Worm (Caenorhabditis elegans) whole organism, mixed stage, embryonic: ENCODE data around the gene gid-2.

Experiments
- M03D4.4 ChIP-seq: sonication (generic microtip); optimal IDR thresholded peaks from 2 replicates; lab custom pipeline; 2017; ENCODE audit warnings: mild to moderate bottlenecking, missing genetic modification characterization, missing compliant biosample characterization
- bed-3 ChIP-seq: fragments of 200-800 bp; sonication (Bioruptor generic); optimal IDR thresholded peaks from 3 replicates; lab custom pipeline; 2018; ENCODE audit warnings: mild to moderate bottlenecking, missing genetic modification characterization, moderate library complexity, missing compliant biosample characterization
- blmp-1 ChIP-seq: fragments of 150-350 bp; optimal IDR thresholded peaks from 2 replicates; lab custom pipeline; 2014; ENCODE audit warnings: missing biosample characterization, missing genetic modification characterization
- ceh-39 ChIP-seq: fragments of 150-350 bp; optimal IDR thresholded peaks from 2 replicates; lab custom pipeline; 2014; ENCODE audit warnings: missing biosample characterization, missing genetic modification characterization
- ceh-43 ChIP-seq: fragments of 200-800 bp; sonication (Bioruptor generic); optimal IDR thresholded peaks from 2 replicates; lab custom pipeline; 2018; ENCODE audit warnings: mild to moderate bottlenecking, missing genetic modification characterization, moderate library complexity, missing compliant biosample characterization
- ceh-83 ChIP-seq: fragments of 200-800 bp; sonication (Bioruptor generic); optimal IDR thresholded peaks from 2 replicates; lab custom pipeline; 2018; ENCODE audit warnings: mild to moderate bottlenecking, missing genetic modification characterization, missing compliant biosample characterization
- cnd-1 ChIP-seq: fragments of 200-800 bp; sonication (Bioruptor generic); optimal IDR thresholded peaks from 2 replicates; lab custom pipeline; 2018; ENCODE audit warnings: mild to moderate bottlenecking, missing genetic modification characterization, missing compliant biosample characterization
- drap-1 ChIP-seq: fragments of 200-800 bp; sonication (Bioruptor generic); optimal IDR thresholded peaks from 3 replicates; lab custom pipeline; 2018; ENCODE audit warnings: mild to moderate bottlenecking, missing genetic modification characterization, missing compliant biosample characterization
- elt-1 ChIP-seq: sonication (generic microtip); optimal IDR thresholded peaks from 2 replicates; lab custom pipeline; 2017; ENCODE audit warnings: missing genetic modification characterization, mild to moderate bottlenecking, missing compliant biosample characterization, antibody characterized with exemption, moderate library complexity, borderline replicate concordance; ENCODE audit not compliant: insufficient read depth
- elt-3 ChIP-seq: fragments of 150-350 bp; optimal IDR thresholded peaks from 2 replicates; lab custom pipeline; 2014; ENCODE audit warnings: missing biosample characterization, missing genetic modification characterization
- flh-1 ChIP-seq: fragments of 200-800 bp; sonication (Bioruptor generic); optimal IDR thresholded peaks from 2 replicates; lab custom pipeline; 2018; ENCODE audit warnings: mild to moderate bottlenecking, missing genetic modification characterization, moderate library complexity, missing compliant biosample characterization
- ham-2 ChIP-seq: fragments of 200-800 bp; sonication (Bioruptor generic); optimal IDR thresholded peaks from 2 replicates; lab custom pipeline; 2018; ENCODE audit warnings: mild to moderate bottlenecking, missing genetic modification characterization, missing compliant biosample characterization
- hlh-1 ChIP-seq: fragments of 150-350 bp; optimal IDR thresholded peaks from 2 replicates; lab custom pipeline; 2014; ENCODE audit warnings: missing biosample characterization, missing genetic modification reagents, missing genetic modification characterization
- lin-13 ChIP-seq: fragments of 150-350 bp; optimal IDR thresholded peaks from 2 replicates; lab custom pipeline; 2014; ENCODE audit warnings: missing biosample characterization, missing genetic modification characterization
- lin-32 ChIP-seq: fragments of 200-800 bp; sonication (Bioruptor generic); optimal IDR thresholded peaks from 2 replicates; lab custom pipeline; 2018; ENCODE audit warnings: mild to moderate bottlenecking, missing genetic modification characterization, missing compliant biosample characterization
- lsy-2 ChIP-seq: fragments of 150-350 bp; optimal IDR thresholded peaks from 2 replicates; lab custom pipeline; 2014; ENCODE audit warnings: missing biosample characterization, missing genetic modification characterization
- mab-5 ChIP-seq: fragments of 150-350 bp; optimal IDR thresholded peaks from 2 replicates; lab custom pipeline; 2014; ENCODE audit warnings: missing biosample characterization, missing genetic modification characterization
- mep-1 ChIP-seq: fragments of 150-350 bp; optimal IDR thresholded peaks from 2 replicates; lab custom pipeline; 2017; ENCODE audit warnings: missing biosample characterization, missing genetic modification reagents, missing genetic modification characterization, inconsistent platforms
- mls-2 ChIP-seq: sonication (generic microtip); optimal IDR thresholded peaks from 2 replicates; lab custom pipeline; 2016; ENCODE audit warnings: mild to moderate bottlenecking, missing genetic modification characterization, moderate library complexity, missing compliant biosample characterization
- nhr-12 ChIP-seq: fragments of 150-350 bp; optimal IDR thresholded peaks from 2 replicates; lab custom pipeline; 2014; ENCODE audit warnings: missing biosample characterization, missing genetic modification characterization
- nhr-2 ChIP-seq: fragments of 150-350 bp; optimal IDR thresholded peaks from 2 replicates; lab custom pipeline; 2014; ENCODE audit warnings: missing biosample characterization, missing genetic modification characterization
- nhr-237 ChIP-seq: fragments of 150-350 bp; optimal IDR thresholded peaks from 2 replicates; lab custom pipeline; 2014; ENCODE audit warnings: missing biosample characterization, missing genetic modification characterization
- nhr-28 ChIP-seq: fragments of 150-350 bp; optimal IDR thresholded peaks from 2 replicates; lab custom pipeline; 2014; ENCODE audit warnings: missing biosample characterization, missing genetic modification characterization
- nhr-76 ChIP-seq: sonication (generic microtip); optimal IDR thresholded peaks from 2 replicates; lab custom pipeline; 2017; ENCODE audit warnings: missing biosample characterization, missing genetic modification characterization
- sem-2 ChIP-seq: fragments of 200-800 bp; sonication (Bioruptor generic); optimal IDR thresholded peaks from 2 replicates; lab custom pipeline; 2018; ENCODE audit warnings: mild to moderate bottlenecking, missing genetic modification characterization, missing compliant biosample characterization
- snpc-4 ChIP-seq: fragments of 150-350 bp; optimal IDR thresholded peaks from 2 replicates; lab custom pipeline; 2014; ENCODE audit warnings: missing biosample characterization, missing genetic modification characterization
- sptf-1 ChIP-seq: sonication (generic microtip); optimal IDR thresholded peaks from 2 replicates; lab custom pipeline; 2017; ENCODE audit warnings: mild to moderate bottlenecking, missing genetic modification characterization, moderate library complexity, missing compliant biosample characterization
- tbx-8 ChIP-seq: fragments of 200-800 bp; sonication (Bioruptor generic); optimal IDR thresholded peaks from 2 replicates; lab custom pipeline; 2018; ENCODE audit warnings: mild to moderate bottlenecking, missing genetic modification characterization, moderate library complexity, missing compliant biosample characterization
- unc-39 ChIP-seq: fragments of 150-350 bp; optimal IDR thresholded peaks from 2 replicates; lab custom pipeline; 2014; ENCODE audit warnings: missing biosample characterization, missing genetic modification characterization
- unc-62 ChIP-seq: fragments of 150-350 bp; optimal IDR thresholded peaks from 2 replicates; lab custom pipeline; 2014; ENCODE audit warnings: missing biosample characterization, missing genetic modification reagents, missing genetic modification characterization
- ztf-11 ChIP-seq: fragments of 150-350 bp; optimal IDR thresholded peaks from 2 replicates; lab custom pipeline; 2014; ENCODE audit warnings: missing biosample characterization, missing genetic modification characterization

The gid-2 gene

DNA sequence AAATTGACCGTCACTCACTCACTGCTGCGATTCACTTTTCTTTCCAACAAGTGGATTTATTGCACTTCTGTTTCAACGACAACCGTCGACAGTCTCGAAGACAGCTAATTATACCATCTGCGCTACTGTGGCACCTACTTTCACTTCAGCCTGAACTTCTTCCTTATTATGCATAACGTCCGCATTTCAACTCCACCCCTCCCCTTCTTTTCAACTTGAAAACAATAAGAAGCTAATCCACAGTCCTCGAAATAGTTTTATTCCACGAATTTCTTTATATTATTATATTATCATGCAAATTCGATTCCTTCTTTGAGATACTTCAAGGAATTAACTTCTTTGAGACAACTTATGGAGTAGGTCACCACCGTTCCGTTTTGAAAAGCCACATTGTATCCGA lies 32.5 kb upstream of the gid-2 start, which contains the start of gene R04B3.1:
Gene R04B3.1, minus strand, starts transcription at position 101 of the 400 bp plus-strand sequence.
- TF ChIP-seq unc-62 = no peak
- no peak for TF ChIP-seq lin-13 (tag; lab: Kevin White, UChicago)
- TF ChIP-seq tbx-8 (GFP tag; lab: Kevin White, UChicago) = no peak
- TF ChIP-seq elt-3 = no peak
- no peak for TF ChIP-seq hlh-1 (tag; lab: Kevin White, UChicago)
- no peak for TF ChIP-seq sem-2 (GFP tag; lab: Kevin White, UChicago)
- TF ChIP-seq ceh-39 (tag; lab: Kevin White, UChicago) = no peak
- TF ChIP-seq mls-2 (tag; lab: Kevin White, UChicago) = no peak
- no peak for TF ChIP-seq lsy-2 (tag; lab: Kevin White, UChicago)
- TF ChIP-seq lin-32 (GFP tag; lab: Kevin White, UChicago) = no peak
- TF ChIP-seq ceh-83 (GFP tag; lab: Kevin White, UChicago) = no peak
- TF ChIP-seq nhr-237 (tag; lab: Kevin White, UChicago) = no peak
- TF ChIP-seq bed-3 (GFP tag; lab: Kevin White, UChicago) = no peak
- no peak for TF ChIP-seq mep-1 (tag; lab: Kevin White, UChicago)
- no peak for TF ChIP-seq cnd-1 (tag; lab: Kevin White, UChicago)
- no peak for TF ChIP-seq drap-1 (GFP tag; lab: Kevin White, UChicago)
- no peak for TF ChIP-seq sptf-1 (tag; lab: Kevin White, UChicago)
- TF ChIP-seq nhr-28 (tag; lab: Kevin White, UChicago) = no peak
- no peak for TF ChIP-seq nhr-12 (tag; lab: Kevin White, UChicago)
- TF ChIP-seq mab-5 (tag; lab: Kevin White, UChicago) = no peak

- no peak for TF ChIP-seq lsy-2 (tag; lab: Kevin White, UChicago)
- TF ChIP-seq unc-62 = no peak
- no peak for TF ChIP-seq elt-1 (tag; lab: Kevin White, UChicago)
- TF ChIP-seq nhr-237 (tag; lab: Kevin White, UChicago) = no peak
- no peak for TF ChIP-seq lin-13 (tag; lab: Kevin White, UChicago)
- no peak for TF ChIP-seq unc-39
- no peak for TF ChIP-seq hlh-1 (tag; lab: Kevin White, UChicago)
- TF ChIP-seq nhr-76 = no peak
- TF ChIP-seq drap-1 (GFP tag; lab: Kevin White, UChicago) = no peak
- TF ChIP-seq nhr-2 (tag; lab: Kevin White, UChicago) = no peak
- no peak for TF ChIP-seq ztf-11
- no peak for TF ChIP-seq mab-5 (tag; lab: Kevin White, UChicago)
- TF ChIP-seq ceh-43 (GFP tag; lab: Kevin White, UChicago) = no peak
- TF ChIP-seq elt-3 = no peak
- TF ChIP-seq snpc-4 (tag; lab: Kevin White, UChicago) = no peak
- TF ChIP-seq ham-2 = no peak
- TF ChIP-seq blmp-1 (tag; lab: Kevin White, UChicago) = no peak
- no peak for TF ChIP-seq flh-1 (GFP tag; lab: Kevin White, UChicago)
These were observed 25.3 kb upstream of the gid-2 start for ce11 chrX:2464064-2464463.

DNA sequence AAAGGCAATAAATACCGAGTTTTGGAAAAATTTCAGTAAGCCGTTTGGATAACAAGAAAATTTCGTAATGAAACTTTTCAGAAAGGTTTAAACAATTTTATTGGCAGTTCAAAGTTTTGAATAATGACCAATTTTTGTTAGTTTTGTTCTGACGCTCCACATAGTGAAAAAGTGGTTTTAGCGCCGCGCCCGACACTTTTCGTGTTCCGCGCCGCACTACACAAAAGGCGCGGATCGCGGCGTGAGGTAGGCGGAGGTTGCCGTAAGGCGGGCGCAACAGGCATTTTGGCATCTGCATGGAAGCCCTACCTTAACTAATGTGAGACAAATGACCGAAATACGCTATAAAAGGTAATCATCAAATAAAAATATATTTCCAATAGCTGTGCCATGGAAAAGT lies 23.0 kb upstream of the gid-2 start:
- TF ChIP-seq lsy-2 (tag; lab: Kevin White, UChicago) = no peak

ce11 chrX:2459793-2460192 lies 21.0 kb upstream of the gid-2 start, which contains the start of gene fox-1:
Gene fox-1, minus strand, starts transcription at chrX:2459893.
- TF ChIP-seq M03D4.4 (tag; lab: Kevin White, UChicago) (peak; percentile 1), sptf-1 (tag; lab: Kevin White, UChicago) (peak; percentile 16), nhr-12 (tag; lab: Kevin White, UChicago) (no peak), nhr-76 (no peak)

ce11 chrX:2457461-2457860 lies 18.7 kb upstream of the gid-2 start:
- TF ChIP-seq unc-62 (no peak), drap-1 (GFP tag; lab: Kevin White, UChicago) (no peak), M03D4.4 (tag; lab: Kevin White, UChicago) (no peak), elt-1 (tag; lab: Kevin White, UChicago) (no peak), sem-2 (GFP tag; lab: Kevin White, UChicago) (no peak), nhr-12 (tag; lab: Kevin White, UChicago) (no peak), mls-2 (tag; lab: Kevin White, UChicago) (no peak), lin-32 (GFP tag; lab: Kevin White, UChicago) (no peak), nhr-2 (tag; lab: Kevin White, UChicago) (no peak), hlh-1 (tag; lab: Kevin White, UChicago) (no peak), nhr-76 (no peak), lin-13 (tag; lab: Kevin White, UChicago) (no peak), mab-5 (tag; lab: Kevin White, UChicago) (no peak)
